Worm (Caenorhabditis elegans) whole organism, L2 larva: ENCODE data around the gene F46C5.9.
A peak's percentile ranks its signal among the peaks of the same experiment; 100 is the strongest.

Experiments used
- F13H6.1 ChIP-seq: sonication (generic microtip); optimal IDR thresholded peaks from 2 replicates; lab custom pipeline; 2016; ENCODE audit warnings: missing genetic modification characterization, missing compliant biosample characterization
- Y55F3AM.14 ChIP-seq: fragments of 200-800 bp; sonication (Bioruptor generic); optimal IDR thresholded peaks from 2 replicates; lab custom pipeline; 2018; ENCODE audit warnings: mild to moderate bottlenecking, missing genetic modification characterization, missing compliant biosample characterization
- ZK546.5 ChIP-seq: sonication (generic microtip); optimal IDR thresholded peaks from 2 replicates; lab custom pipeline; 2017; ENCODE audit warnings: missing biosample characterization, missing genetic modification characterization
- ama-1 ChIP-seq: fragments of 150-350 bp; optimal IDR thresholded peaks from 2 replicates; lab custom pipeline; 2018; ENCODE audit warnings: inconsistent platforms
- blmp-1 ChIP-seq: sonication (generic microtip); optimal IDR thresholded peaks from 2 replicates; lab custom pipeline; 2017; ENCODE audit warnings: missing genetic modification characterization, mild to moderate bottlenecking, missing compliant biosample characterization, antibody characterized with exemption, moderate library complexity; ENCODE audit not compliant: insufficient read depth
- crh-2 ChIP-seq: sonication (generic microtip); optimal IDR thresholded peaks from 2 replicates; lab custom pipeline; 2017; ENCODE audit warnings: missing biosample characterization, missing genetic modification characterization
- dmd-4 ChIP-seq: sonication (generic microtip); optimal IDR thresholded peaks from 2 replicates; lab custom pipeline; 2017; ENCODE audit warnings: missing biosample characterization, missing genetic modification characterization
- fos-1 ChIP-seq: fragments of 150-350 bp; optimal IDR thresholded peaks from 2 replicates; lab custom pipeline; 2014; ENCODE audit warnings: missing biosample characterization, missing genetic modification characterization
- lin-11 ChIP-seq: fragments of 150-350 bp; sonication (generic microtip); optimal IDR thresholded peaks from 2 replicates; lab custom pipeline; 2014; ENCODE audit warnings: missing biosample characterization, missing genetic modification characterization, inconsistent platforms, mixed read lengths
- lin-13 ChIP-seq: fragments of 150-350 bp; optimal IDR thresholded peaks from 2 replicates; lab custom pipeline; 2014; ENCODE audit warnings: missing biosample characterization, missing genetic modification reagents, missing genetic modification characterization
- lin-39 ChIP-seq: fragments of 150-350 bp; optimal IDR thresholded peaks from 2 replicates; lab custom pipeline; 2014; ENCODE audit warnings: missing biosample characterization, missing genetic modification reagents, missing genetic modification characterization
- lsy-2 ChIP-seq, 2 experiments: fragments of 150-350 bp in 1 of 2; sonication (generic microtip) in 1 of 2; optimal IDR thresholded peaks; 2 replicates each; lab custom pipeline; 2014 to 2017; ENCODE audit warnings: missing biosample characterization in 2 of 2, missing genetic modification characterization in 2 of 2
- mbf-1 ChIP-seq: sonication (generic microtip); optimal IDR thresholded peaks from 2 replicates; lab custom pipeline; 2017; ENCODE audit warnings: missing biosample characterization, missing genetic modification characterization
- mdl-1 ChIP-seq, 2 experiments: fragments of 150-350 bp in 1 of 2; sonication (generic microtip) in 1 of 2; optimal IDR thresholded peaks; 2 replicates each; lab custom pipeline; 2017; ENCODE audit warnings: missing biosample characterization in 2 of 2, missing genetic modification characterization in 2 of 2
- nhr-11 ChIP-seq: fragments of 150-350 bp; optimal IDR thresholded peaks from 2 replicates; lab custom pipeline; 2014; ENCODE audit warnings: missing biosample characterization, missing genetic modification characterization
- nhr-12 ChIP-seq: fragments of 150-350 bp; optimal IDR thresholded peaks from 2 replicates; lab custom pipeline; 2014; ENCODE audit warnings: missing biosample characterization, missing genetic modification characterization
- nhr-129 ChIP-seq: fragments of 150-350 bp; optimal IDR thresholded peaks from 2 replicates; lab custom pipeline; 2014; ENCODE audit warnings: missing biosample characterization, missing genetic modification characterization
- nhr-21 ChIP-seq: fragments of 150-350 bp; optimal IDR thresholded peaks from 2 replicates; lab custom pipeline; 2014; ENCODE audit warnings: missing biosample characterization, missing genetic modification characterization
- nhr-23 ChIP-seq: fragments of 150-350 bp; optimal IDR thresholded peaks from 2 replicates; lab custom pipeline; 2014; ENCODE audit warnings: missing biosample characterization, missing genetic modification reagents, missing genetic modification characterization
- nhr-25 ChIP-seq: fragments of 150-350 bp; sonication (generic microtip); optimal IDR thresholded peaks from 3 replicates; lab custom pipeline; 2014; ENCODE audit warnings: missing biosample characterization, missing genetic modification characterization
- nhr-6 ChIP-seq: fragments of 150-350 bp; optimal IDR thresholded peaks from 2 replicates; lab custom pipeline; 2014; ENCODE audit warnings: missing biosample characterization, missing genetic modification characterization
- peb-1 ChIP-seq: fragments of 150-350 bp; optimal IDR thresholded peaks from 2 replicates; lab custom pipeline; 2014; ENCODE audit warnings: missing biosample characterization, missing genetic modification characterization
- sem-4 ChIP-seq: fragments of 150-350 bp; optimal IDR thresholded peaks from 2 replicates; lab custom pipeline; 2014; ENCODE audit warnings: missing biosample characterization, missing genetic modification reagents, missing genetic modification characterization
- sma-3 ChIP-seq: sonication (generic microtip); optimal IDR thresholded peaks from 2 replicates; lab custom pipeline; 2016; ENCODE audit warnings: missing genetic modification reagents, missing genetic modification characterization, missing compliant biosample characterization
- sma-9 ChIP-seq, 2 experiments: fragments of 150-350 bp in 1 of 2; sonication (generic microtip) in 1 of 2; optimal IDR thresholded peaks; 2 replicates each; lab custom pipeline; 2014 to 2016; ENCODE audit warnings: missing genetic modification characterization in 2 of 2, mild to moderate bottlenecking in 1 of 2, missing biosample characterization in 1 of 2, missing compliant biosample characterization in 1 of 2, missing genetic modification reagents in 1 of 2, moderate library complexity in 1 of 2
- snpc-4 ChIP-seq: fragments of 150-350 bp; optimal IDR thresholded peaks from 2 replicates; lab custom pipeline; 2014; ENCODE audit warnings: missing biosample characterization, missing genetic modification characterization
- unc-39 ChIP-seq: fragments of 150-350 bp; optimal IDR thresholded peaks from 2 replicates; lab custom pipeline; 2014; ENCODE audit warnings: missing biosample characterization, missing genetic modification characterization
- unc-55 ChIP-seq: fragments of 150-350 bp; sonication (generic microtip); optimal IDR thresholded peaks from 3 replicates; lab custom pipeline; 2014; ENCODE audit warnings: missing biosample characterization, missing genetic modification reagents, missing genetic modification characterization
- ztf-1 ChIP-seq: fragments of 200-800 bp; sonication (Bioruptor generic); conservative IDR thresholded peaks from 2 replicates; pipeline ENCODE4 v1.3.6; 2022; ENCODE audit warnings: missing genetic modification characterization, missing compliant biosample characterization

The F46C5.9 gene

DNA sequence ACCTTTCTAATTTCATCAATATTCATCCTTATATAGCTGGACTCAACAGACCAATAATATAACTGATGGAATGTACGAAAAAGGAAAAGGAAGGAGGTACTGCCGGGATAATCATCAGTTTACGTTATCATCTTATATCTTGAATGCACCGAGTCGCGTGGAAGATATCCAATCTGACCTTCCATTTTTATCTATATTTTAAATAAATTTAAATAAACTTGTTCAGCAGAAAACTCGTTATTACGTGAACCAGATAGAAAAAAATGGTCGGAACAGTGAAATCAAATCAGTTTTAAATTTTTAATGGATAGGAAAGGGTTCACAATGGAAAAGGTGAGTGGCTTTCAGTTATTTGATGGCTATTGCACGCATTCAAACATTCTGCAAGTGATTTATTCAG is 43.6 kb downstream of the F46C5.9 start, which contains the start of gene pah-1:
Gene pah-1, minus strand, starts transcription at position 101 of the 400 bp plus-strand sequence.
- TF ChIP-seq lsy-2 (tag; optimal IDR thresholded peaks at IDR 0.05; lab: Kevin White, UChicago) (no peak), ZK546.5 (tag; lab: Kevin White, UChicago) (no peak), nhr-11 (tag; lab: Kevin White, UChicago) (no peak), mbf-1 (tag; lab: Kevin White, UChicago) (no peak), nhr-129 (tag; lab: Kevin White, UChicago) (no peak), unc-55 (GFP tag; lab: Kevin White, UChicago) (no peak), nhr-6 (tag; lab: Kevin White, UChicago) (no peak)

DNA sequence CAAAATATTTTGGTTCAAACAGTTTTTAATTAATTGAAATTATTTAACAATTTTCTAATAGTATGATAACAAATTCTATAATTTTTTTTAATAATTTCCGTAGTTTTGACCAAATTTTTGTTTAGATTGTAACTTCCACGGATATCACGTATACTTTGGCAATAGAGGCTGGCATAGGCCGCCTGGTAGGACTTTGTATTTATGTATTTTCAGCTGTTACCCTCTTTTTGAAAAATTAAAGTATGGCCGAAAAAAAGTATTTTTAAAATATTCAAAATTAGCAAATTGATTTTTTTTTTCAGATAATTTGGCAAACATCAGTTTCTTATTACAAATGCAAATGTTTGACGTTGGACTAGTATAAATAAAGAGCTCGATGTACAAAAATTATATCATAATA is 44.1 kb downstream of the F46C5.9 start, which contains the start of the genes nsph-1.1 and K08F8.15:
Gene nsph-1.1, plus strand, starts transcription at position 301 of the 400 bp plus-strand sequence.
Gene K08F8.15, plus strand, starts transcription at position 335 of the 400 bp plus-strand sequence.
- TF ChIP-seq nhr-23 (tag; lab: Kevin White, UChicago) (no peak), nhr-12 (tag; lab: Kevin White, UChicago) (no peak), nhr-25 (tag; lab: Kevin White, UChicago) (no peak), unc-55 (GFP tag; lab: Kevin White, UChicago) (no peak), dmd-4 (tag; lab: Kevin White, UChicago) (no peak), unc-39 (tag; lab: Kevin White, UChicago) (no peak)

- TF ChIP-seq Y55F3AM.14 (no peak), fos-1 (peak; percentile 3), lin-39 (tag; lab: Kevin White, UChicago) (no peak), nhr-25 (tag; lab: Kevin White, UChicago) (peak; percentile 70), nhr-21 (peak; percentile 31), sma-9 (GFP tag; optimal IDR thresholded peaks at IDR 0.05; lab: Kevin White, UChicago) (peak; percentile 96), sma-9 (tag; optimal IDR thresholded peaks at IDR 0.05; lab: Kevin White, UChicago) (no peak), unc-39 (tag; lab: Kevin White, UChicago) (no peak), mdl-1 (tag; optimal IDR thresholded peaks at IDR 0.05; lab: Kevin White, UChicago) (peak; percentile 35 to 69), ZK546.5 (tag; lab: Kevin White, UChicago) (no peak), sma-3 (GFP tag; lab: Kevin White, UChicago) (peak; percentile 90), lin-13 (no peak), nhr-129 (tag; lab: Kevin White, UChicago) (peak; percentile 2), blmp-1 (tag; lab: Kevin White, UChicago) (peak; percentile 42)
- TF ChIP-seq, all 48 proteins: peak for 8
Observed at ce11 chrII:8765131-8765530, 45.4 kb downstream of the F46C5.9 start.

DNA sequence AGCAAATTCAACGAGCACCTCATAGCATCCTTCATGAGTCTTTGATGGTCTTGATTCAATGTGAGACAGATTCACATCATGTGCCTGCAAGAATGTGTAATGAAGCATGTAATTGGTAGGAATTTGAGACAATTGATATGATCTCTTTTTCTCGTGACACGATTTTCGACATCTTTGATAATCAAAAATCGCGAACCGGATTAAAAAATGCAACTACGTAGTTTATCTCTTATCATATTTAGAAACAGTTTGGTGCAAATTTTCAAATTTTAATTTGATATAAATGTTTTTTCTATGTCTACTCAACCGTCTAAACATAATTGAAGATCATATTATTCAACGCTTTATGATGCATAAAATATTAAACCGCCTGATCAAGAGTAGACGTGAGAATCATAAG is 46.2 kb downstream of the F46C5.9 start:
- TF ChIP-seq ama-1 (no peak), lin-11 (tag; lab: Kevin White, UChicago) (no peak), nhr-12 (tag; lab: Kevin White, UChicago) (no peak), nhr-11 (tag; lab: Kevin White, UChicago) (no peak), sma-9 (GFP tag; optimal IDR thresholded peaks at IDR 0.05; lab: Kevin White, UChicago) (peak; percentile 3), sma-9 (tag; optimal IDR thresholded peaks at IDR 0.05; lab: Kevin White, UChicago) (no peak), F13H6.1 (no peak)

DNA sequence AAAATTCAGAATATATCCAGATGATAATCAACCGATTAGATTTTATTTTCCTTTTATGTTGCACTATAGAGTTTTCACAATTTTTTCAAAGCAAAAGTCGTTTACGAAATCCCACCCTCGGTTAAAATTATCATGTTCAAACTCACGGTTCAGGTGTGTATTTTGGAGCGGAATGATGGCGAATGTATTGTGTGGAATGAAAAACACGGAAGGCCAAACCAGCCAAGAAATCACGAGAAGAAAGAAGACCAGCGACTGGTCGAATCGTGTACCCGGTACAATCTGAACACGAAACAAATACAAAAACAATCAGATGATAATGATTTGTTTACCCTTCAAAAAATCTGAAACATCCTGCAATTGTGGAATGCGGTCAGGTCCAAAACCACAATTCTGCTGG is 47.2 kb downstream of the F46C5.9 start:
- TF ChIP-seq ZK546.5 (tag; lab: Kevin White, UChicago) = no peak
- TF ChIP-seq nhr-21 = no peak
- no peak for TF ChIP-seq snpc-4 (tag; lab: Kevin White, UChicago)
- TF ChIP-seq ztf-1 (GFP tag; lab: Robert Waterston, UW) = no peak
- TF ChIP-seq lin-13 = no peak
- TF ChIP-seq lin-39 (tag; lab: Kevin White, UChicago) = no peak
- TF ChIP-seq nhr-129 (tag; lab: Kevin White, UChicago) = no peak
- TF ChIP-seq, all 48 proteins: peak for 0

ce11 chrII:8761739-8762138 is 48.8 kb downstream of the F46C5.9 start:
- no peak for TF ChIP-seq sem-4 (tag; lab: Kevin White, UChicago)
- peak; percentile 63 for TF ChIP-seq fos-1
- no peak for TF ChIP-seq ztf-1 (GFP tag; lab: Robert Waterston, UW)
- no peak for TF ChIP-seq crh-2
- TF ChIP-seq peb-1 (tag; lab: Kevin White, UChicago) = no peak
